Worm (Caenorhabditis elegans) whole organism, L2 larva: ENCODE measurements around the gene aqp-11.

ENCODE experiments used
- C34F6.9 ChIP-seq: fragments of 150-350 bp; optimal IDR thresholded peaks from 2 replicates; lab custom pipeline; 2014; ENCODE audit warnings: missing biosample characterization, missing genetic modification characterization
- F13H6.1 ChIP-seq: sonication (generic microtip); optimal IDR thresholded peaks from 2 replicates; lab custom pipeline; 2016; ENCODE audit warnings: missing genetic modification characterization, missing compliant biosample characterization
- R02D3.7 ChIP-seq: fragments of 150-350 bp; optimal IDR thresholded peaks from 2 replicates; lab custom pipeline; 2014; ENCODE audit warnings: missing biosample characterization, missing genetic modification characterization
- Y55F3AM.14 ChIP-seq: fragments of 200-800 bp; sonication (Bioruptor generic); optimal IDR thresholded peaks from 2 replicates; lab custom pipeline; 2018; ENCODE audit warnings: mild to moderate bottlenecking, missing genetic modification characterization, missing compliant biosample characterization
- ZK546.5 ChIP-seq: sonication (generic microtip); optimal IDR thresholded peaks from 2 replicates; lab custom pipeline; 2017; ENCODE audit warnings: missing biosample characterization, missing genetic modification characterization
- alr-1 ChIP-seq: fragments of 150-350 bp; optimal IDR thresholded peaks from 2 replicates; lab custom pipeline; 2014; ENCODE audit warnings: missing biosample characterization, missing genetic modification characterization
- aly-2 ChIP-seq: fragments of 150-350 bp; optimal IDR thresholded peaks from 2 replicates; lab custom pipeline; 2014; ENCODE audit warnings: missing biosample characterization, missing genetic modification characterization
- ama-1 ChIP-seq: fragments of 150-350 bp; optimal IDR thresholded peaks from 2 replicates; lab custom pipeline; 2018; ENCODE audit warnings: inconsistent platforms
- blmp-1 ChIP-seq: sonication (generic microtip); optimal IDR thresholded peaks from 2 replicates; lab custom pipeline; 2017; ENCODE audit warnings: missing genetic modification characterization, mild to moderate bottlenecking, missing compliant biosample characterization, antibody characterized with exemption, moderate library complexity; ENCODE audit not compliant: insufficient read depth
- ceh-16 ChIP-seq: fragments of 150-350 bp; optimal IDR thresholded peaks from 2 replicates; lab custom pipeline; 2014; ENCODE audit warnings: missing biosample characterization, missing genetic modification characterization
- ceh-82 ChIP-seq: fragments of 150-350 bp; optimal IDR thresholded peaks from 2 replicates; lab custom pipeline; 2014; ENCODE audit warnings: missing biosample characterization, missing genetic modification characterization
- crh-2 ChIP-seq: sonication (generic microtip); optimal IDR thresholded peaks from 2 replicates; lab custom pipeline; 2017; ENCODE audit warnings: missing biosample characterization, missing genetic modification characterization
- dmd-4 ChIP-seq: sonication (generic microtip); optimal IDR thresholded peaks from 2 replicates; lab custom pipeline; 2017; ENCODE audit warnings: missing biosample characterization, missing genetic modification characterization
- egl-27 ChIP-seq: sonication (generic microtip); optimal IDR thresholded peaks from 3 replicates; lab custom pipeline; 2017; ENCODE audit warnings: missing biosample characterization, missing genetic modification reagents, missing genetic modification characterization
- elt-1 ChIP-seq: fragments of 150-350 bp; optimal IDR thresholded peaks from 2 replicates; lab custom pipeline; 2014; ENCODE audit warnings: missing biosample characterization, missing genetic modification characterization
- elt-3 ChIP-seq: sonication (generic microtip); optimal IDR thresholded peaks from 2 replicates; lab custom pipeline; 2017; ENCODE audit warnings: missing biosample characterization, missing genetic modification characterization
- fos-1 ChIP-seq: fragments of 150-350 bp; optimal IDR thresholded peaks from 2 replicates; lab custom pipeline; 2014; ENCODE audit warnings: missing biosample characterization, missing genetic modification characterization
- gmeb-1 ChIP-seq: fragments of 150-350 bp; optimal IDR thresholded peaks from 2 replicates; lab custom pipeline; 2014; ENCODE audit warnings: missing biosample characterization, missing genetic modification characterization
- lin-11 ChIP-seq: fragments of 150-350 bp; sonication (generic microtip); optimal IDR thresholded peaks from 2 replicates; lab custom pipeline; 2014; ENCODE audit warnings: missing biosample characterization, missing genetic modification characterization, inconsistent platforms, mixed read lengths
- lin-13 ChIP-seq: fragments of 150-350 bp; optimal IDR thresholded peaks from 2 replicates; lab custom pipeline; 2014; ENCODE audit warnings: missing biosample characterization, missing genetic modification reagents, missing genetic modification characterization
- lin-39 ChIP-seq: fragments of 150-350 bp; optimal IDR thresholded peaks from 2 replicates; lab custom pipeline; 2014; ENCODE audit warnings: missing biosample characterization, missing genetic modification reagents, missing genetic modification characterization
- lsy-2 ChIP-seq, 2 experiments: fragments of 150-350 bp in 1 of 2; sonication (generic microtip) in 1 of 2; optimal IDR thresholded peaks; 2 replicates each; lab custom pipeline; 2014 to 2017; ENCODE audit warnings: missing biosample characterization in 2 of 2, missing genetic modification characterization in 2 of 2
- mab-5 ChIP-seq: fragments of 150-350 bp; optimal IDR thresholded peaks from 2 replicates; lab custom pipeline; 2014; ENCODE audit warnings: missing biosample characterization, missing genetic modification characterization
- mbf-1 ChIP-seq: sonication (generic microtip); optimal IDR thresholded peaks from 2 replicates; lab custom pipeline; 2017; ENCODE audit warnings: missing biosample characterization, missing genetic modification characterization
- mdl-1 ChIP-seq, 2 experiments: fragments of 150-350 bp in 1 of 2; sonication (generic microtip) in 1 of 2; optimal IDR thresholded peaks; 2 replicates each; lab custom pipeline; 2017; ENCODE audit warnings: missing biosample characterization in 2 of 2, missing genetic modification characterization in 2 of 2
- nhr-10 ChIP-seq: sonication (generic microtip); optimal IDR thresholded peaks from 2 replicates; lab custom pipeline; 2017; ENCODE audit warnings: missing biosample characterization, missing genetic modification characterization
- nhr-11 ChIP-seq: fragments of 150-350 bp; optimal IDR thresholded peaks from 2 replicates; lab custom pipeline; 2014; ENCODE audit warnings: missing biosample characterization, missing genetic modification characterization
- nhr-12 ChIP-seq: fragments of 150-350 bp; optimal IDR thresholded peaks from 2 replicates; lab custom pipeline; 2014; ENCODE audit warnings: missing biosample characterization, missing genetic modification characterization
- nhr-129 ChIP-seq: fragments of 150-350 bp; optimal IDR thresholded peaks from 2 replicates; lab custom pipeline; 2014; ENCODE audit warnings: missing biosample characterization, missing genetic modification characterization
- nhr-21 ChIP-seq: fragments of 150-350 bp; optimal IDR thresholded peaks from 2 replicates; lab custom pipeline; 2014; ENCODE audit warnings: missing biosample characterization, missing genetic modification characterization
- nhr-23 ChIP-seq: fragments of 150-350 bp; optimal IDR thresholded peaks from 2 replicates; lab custom pipeline; 2014; ENCODE audit warnings: missing biosample characterization, missing genetic modification reagents, missing genetic modification characterization
- nhr-237 ChIP-seq: fragments of 150-350 bp; optimal IDR thresholded peaks from 2 replicates; lab custom pipeline; 2014; ENCODE audit warnings: missing biosample characterization, missing genetic modification characterization
- nhr-25 ChIP-seq: fragments of 150-350 bp; sonication (generic microtip); optimal IDR thresholded peaks from 3 replicates; lab custom pipeline; 2014; ENCODE audit warnings: missing biosample characterization, missing genetic modification characterization
- nhr-6 ChIP-seq: fragments of 150-350 bp; optimal IDR thresholded peaks from 2 replicates; lab custom pipeline; 2014; ENCODE audit warnings: missing biosample characterization, missing genetic modification characterization
- nhr-77 ChIP-seq: fragments of 150-350 bp; optimal IDR thresholded peaks from 2 replicates; lab custom pipeline; 2014; ENCODE audit warnings: missing biosample characterization, missing genetic modification characterization
- peb-1 ChIP-seq: fragments of 150-350 bp; optimal IDR thresholded peaks from 2 replicates; lab custom pipeline; 2014; ENCODE audit warnings: missing biosample characterization, missing genetic modification characterization
- sem-4 ChIP-seq: fragments of 150-350 bp; optimal IDR thresholded peaks from 2 replicates; lab custom pipeline; 2014; ENCODE audit warnings: missing biosample characterization, missing genetic modification reagents, missing genetic modification characterization
- skn-1 ChIP-seq: sonication (generic microtip); optimal IDR thresholded peaks from 2 replicates; lab custom pipeline; 2017; ENCODE audit warnings: missing biosample characterization, missing genetic modification characterization
- sma-3 ChIP-seq: sonication (generic microtip); optimal IDR thresholded peaks from 2 replicates; lab custom pipeline; 2016; ENCODE audit warnings: missing genetic modification reagents, missing genetic modification characterization, missing compliant biosample characterization
- sma-9 ChIP-seq, 2 experiments: fragments of 150-350 bp in 1 of 2; sonication (generic microtip) in 1 of 2; optimal IDR thresholded peaks; 2 replicates each; lab custom pipeline; 2014 to 2016; ENCODE audit warnings: missing genetic modification characterization in 2 of 2, mild to moderate bottlenecking in 1 of 2, missing biosample characterization in 1 of 2, missing compliant biosample characterization in 1 of 2, missing genetic modification reagents in 1 of 2, moderate library complexity in 1 of 2
- snpc-4 ChIP-seq: fragments of 150-350 bp; optimal IDR thresholded peaks from 2 replicates; lab custom pipeline; 2014; ENCODE audit warnings: missing biosample characterization, missing genetic modification characterization
- unc-39 ChIP-seq: fragments of 150-350 bp; optimal IDR thresholded peaks from 2 replicates; lab custom pipeline; 2014; ENCODE audit warnings: missing biosample characterization, missing genetic modification characterization
- unc-55 ChIP-seq: fragments of 150-350 bp; sonication (generic microtip); optimal IDR thresholded peaks from 3 replicates; lab custom pipeline; 2014; ENCODE audit warnings: missing biosample characterization, missing genetic modification reagents, missing genetic modification characterization
- unc-62 ChIP-seq: fragments of 150-350 bp; optimal IDR thresholded peaks from 2 replicates; lab custom pipeline; 2014; ENCODE audit warnings: missing biosample characterization, missing genetic modification reagents, missing genetic modification characterization
- zag-1 ChIP-seq: fragments of 150-350 bp; optimal IDR thresholded peaks from 2 replicates; lab custom pipeline; 2014; ENCODE audit warnings: missing biosample characterization, missing genetic modification characterization
- ztf-1 ChIP-seq: fragments of 200-800 bp; sonication (Bioruptor generic); conservative IDR thresholded peaks from 2 replicates; pipeline ENCODE4 v1.3.6; 2022; ENCODE audit warnings: missing genetic modification characterization, missing compliant biosample characterization
- ztf-11 ChIP-seq: sonication (generic microtip); optimal IDR thresholded peaks from 2 replicates; lab custom pipeline; 2017; ENCODE audit warnings: missing biosample characterization, missing genetic modification characterization
- ztf-4 ChIP-seq: fragments of 150-350 bp; optimal IDR thresholded peaks from 2 replicates; lab custom pipeline; 2014; ENCODE audit warnings: missing biosample characterization, missing genetic modification characterization

Gene aqp-11

ce11 chrIII:13694048-13694447 lies 21.0 kb downstream of the aqp-11 start:
- no peak for TF ChIP-seq nhr-12 (tag; lab: Kevin White, UChicago)
- TF ChIP-seq unc-62, result no peak
- no peak for TF ChIP-seq lin-13 (GFP tag; lab: Kevin White, UChicago)
- TF ChIP-seq sem-4 (tag; lab: Kevin White, UChicago), result no peak
- peak; percentile 49 for TF ChIP-seq gmeb-1 (tag; lab: Kevin White, UChicago)
- no peak for TF ChIP-seq unc-39
- TF ChIP-seq ztf-1, result no peak
- TF ChIP-seq snpc-4 (tag; lab: Kevin White, UChicago), result no peak
- TF ChIP-seq ZK546.5 (tag; lab: Kevin White, UChicago), result no peak
- TF ChIP-seq mbf-1 (tag; lab: Kevin White, UChicago), result no peak
- no peak for TF ChIP-seq mdl-1 (tag; optimal IDR thresholded peaks at IDR 0.05; lab: Kevin White, UChicago)
- no peak for TF ChIP-seq zag-1 (tag; lab: Kevin White, UChicago)
- TF ChIP-seq nhr-25 (tag; lab: Kevin White, UChicago), result peak; percentile 55
- TF ChIP-seq nhr-23, result no peak
- peak; percentile 62 for TF ChIP-seq nhr-129 (tag; lab: Kevin White, UChicago)
- peak; percentile 30 for TF ChIP-seq blmp-1 (tag; lab: Kevin White, UChicago)
- peak; percentile 33 for TF ChIP-seq sma-3
- TF ChIP-seq Y55F3AM.14 (GFP tag; lab: Kevin White, UChicago), result no peak
- TF ChIP-seq crh-2, result peak; percentile 47
- TF ChIP-seq nhr-77 (tag; lab: Kevin White, UChicago), result no peak
- TF ChIP-seq elt-3 (tag; lab: Kevin White, UChicago), result no peak
- no peak for TF ChIP-seq nhr-237 (tag; lab: Kevin White, UChicago)
- no peak for TF ChIP-seq peb-1 (tag; lab: Kevin White, UChicago)
- no peak for TF ChIP-seq elt-1
- TF ChIP-seq lin-39 (tag; lab: Kevin White, UChicago), result no peak
- TF ChIP-seq egl-27 (tag; lab: Kevin White, UChicago), result no peak
- no peak for TF ChIP-seq nhr-21 (tag; lab: Kevin White, UChicago)
- TF ChIP-seq sma-9 (GFP tag; optimal IDR thresholded peaks at IDR 0.05; lab: Kevin White, UChicago), result peak; percentile 35
- no peak for TF ChIP-seq sma-9 (tag; optimal IDR thresholded peaks at IDR 0.05; lab: Kevin White, UChicago)
- TF ChIP-seq F13H6.1, result peak; percentile 64
- TF ChIP-seq dmd-4 (tag; lab: Kevin White, UChicago), result no peak
- TF ChIP-seq nhr-11 (tag; lab: Kevin White, UChicago), result no peak
- TF ChIP-seq mab-5 (tag; lab: Kevin White, UChicago), result no peak
- no peak for TF ChIP-seq ceh-16 (tag; lab: Kevin White, UChicago)
- TF ChIP-seq ztf-4 (tag; lab: Kevin White, UChicago), result no peak
- TF ChIP-seq unc-55 (GFP tag; lab: Kevin White, UChicago), result no peak
- TF ChIP-seq fos-1 (tag; lab: Kevin White, UChicago), result peak; percentile 81
- no peak for TF ChIP-seq R02D3.7
- no peak for TF ChIP-seq nhr-6 (tag; lab: Kevin White, UChicago)
- peak; percentile 71 for TF ChIP-seq ama-1 (lab: Kevin White, UChicago)
- TF ChIP-seq C34F6.9 (tag; lab: Kevin White, UChicago), result peak; percentile 26
- TF ChIP-seq skn-1, result no peak
- no peak for TF ChIP-seq lin-11 (tag; lab: Kevin White, UChicago)
- no peak for TF ChIP-seq ceh-82 (tag; lab: Kevin White, UChicago)
- no peak for TF ChIP-seq aly-2 (tag; lab: Kevin White, UChicago)
- TF ChIP-seq lsy-2 (tag; optimal IDR thresholded peaks at IDR 0.05; lab: Kevin White, UChicago), result peak in 1 of 2 experiments; percentile 39
- no peak for TF ChIP-seq ztf-11 (tag; lab: Kevin White, UChicago)
- no peak for TF ChIP-seq nhr-10 (tag; lab: Kevin White, UChicago)
- no peak for TF ChIP-seq alr-1 (tag; lab: Kevin White, UChicago)
